Fruit fly (Drosophila melanogaster) whole organism, embryonic: ENCODE results near the gene CG8861.

ENCODE experiments used
- ATbp ChIP-seq: fragments of 200-800 bp; sonication (Bioruptor generic); optimal IDR thresholded peaks from 2 replicates; lab custom pipeline; 2017; ENCODE audit warnings: missing biosample characterization, mild to moderate bottlenecking, missing genetic modification characterization, missing genetic modification reagents
- Ada2b ChIP-seq: fragments of 200-800 bp; sonication (Bioruptor generic); IDR thresholded peaks from 2 replicates; pipeline ENCODE4 v1.3.6; 2022; ENCODE audit warnings: missing biosample characterization, missing genetic modification characterization
- CG10274 ChIP-seq: fragments of 200-800 bp; sonication (Bioruptor generic); optimal IDR thresholded peaks from 3 replicates; lab custom pipeline; 2017; ENCODE audit warnings: missing biosample characterization, mild to moderate bottlenecking, missing genetic modification characterization
- CG10462 ChIP-seq: fragments of 200-800 bp; sonication (Bioruptor generic); optimal IDR thresholded peaks from 2 replicates; lab custom pipeline; 2016; ENCODE audit warnings: missing biosample characterization, missing genetic modification characterization
- CG11560 ChIP-seq: fragments of 200-800 bp; sonication (Bioruptor generic); IDR thresholded peaks from 3 replicates; pipeline ENCODE4 v1.3.6; 2022; ENCODE audit warnings: missing biosample characterization, missing genetic modification characterization
- CG12942 ChIP-seq: fragments of 200-800 bp; sonication (Bioruptor generic); optimal IDR thresholded peaks from 3 replicates; lab custom pipeline; 2016; ENCODE audit warnings: missing biosample characterization, missing genetic modification characterization
- CG15011 ChIP-seq: fragments of 200-800 bp; sonication (Bioruptor generic); optimal IDR thresholded peaks from 3 replicates; lab custom pipeline; 2018; ENCODE audit warnings: missing biosample characterization, mild to moderate bottlenecking, missing genetic modification characterization
- CG15073 ChIP-seq: fragments of 200-800 bp; sonication (Bioruptor generic); optimal IDR thresholded peaks from 2 replicates; lab custom pipeline; 2016; ENCODE audit warnings: missing biosample characterization, missing genetic modification characterization
- CG17359 ChIP-seq: fragments of 200-800 bp; sonication (Bioruptor generic); optimal IDR thresholded peaks from 3 replicates; lab custom pipeline; 2018; ENCODE audit warnings: missing biosample characterization, mild to moderate bottlenecking, missing genetic modification characterization, moderate library complexity
- CG1832 ChIP-seq: fragments of 200-800 bp; sonication (Bioruptor generic); optimal IDR thresholded peaks from 2 replicates; lab custom pipeline; 2017; ENCODE audit warnings: missing biosample characterization, mild to moderate bottlenecking, missing genetic modification characterization, inconsistent platforms
- CG18599 ChIP-seq: fragments of 200-800 bp; sonication (Bioruptor generic); optimal IDR thresholded peaks from 3 replicates; lab custom pipeline; 2017; ENCODE audit warnings: missing biosample characterization, missing genetic modification characterization, mild to moderate bottlenecking, moderate library complexity, missing genetic modification reagents
- CG32772 ChIP-seq: fragments of 200-800 bp; sonication (Bioruptor generic); IDR thresholded peaks from 2 replicates; pipeline ENCODE4 v1.3.6; 2022; ENCODE audit warnings: missing biosample characterization, missing genetic modification characterization
- CG33557 ChIP-seq: fragments of 200-800 bp; sonication (Bioruptor generic); optimal IDR thresholded peaks from 2 replicates; lab custom pipeline; 2019; ENCODE audit warnings: missing biosample characterization, mild to moderate bottlenecking, missing genetic modification characterization, moderate library complexity
- CG34422 ChIP-seq: fragments of 200-800 bp; sonication (Bioruptor generic); IDR thresholded peaks from 3 replicates; pipeline ENCODE4 v1.3.6; 2022; ENCODE audit warnings: missing biosample characterization, missing genetic modification characterization
- CG42726 ChIP-seq: fragments of 200-800 bp; sonication (Bioruptor generic); IDR thresholded peaks from 2 replicates; pipeline ENCODE4 v1.3.6; 2022; ENCODE audit warnings: missing biosample characterization, missing genetic modification characterization; ENCODE audit not compliant: partially characterized antibody
- CG4404 ChIP-seq: fragments of 200-800 bp; sonication (Bioruptor generic); IDR thresholded peaks from 2 replicates; pipeline ENCODE4 v1.3.6; 2022; ENCODE audit warnings: missing biosample characterization, missing genetic modification characterization
- CG6683 ChIP-seq: fragments of 200-800 bp; sonication (Bioruptor generic); optimal IDR thresholded peaks from 2 replicates; lab custom pipeline; 2017; ENCODE audit warnings: missing biosample characterization, mild to moderate bottlenecking, missing genetic modification characterization, missing genetic modification reagents
- CG8290 ChIP-seq, 3 experiments: fragments of 200-800 bp; sonication (Bioruptor generic); optimal IDR thresholded peaks; 2 replicates each; lab custom pipeline; 2016 to 2019; ENCODE audit warnings: missing biosample characterization in 3 of 3, missing genetic modification characterization in 3 of 3, mild to moderate bottlenecking in 2 of 3, moderate library complexity in 1 of 3
- CG8765 ChIP-seq: fragments of 200-800 bp; sonication (Bioruptor generic); IDR thresholded peaks from 2 replicates; pipeline ENCODE4 v1.3.6; 2022; ENCODE audit warnings: missing biosample characterization, missing genetic modification characterization
- CHES-1-like ChIP-seq: fragments of 200-800 bp; sonication (Bioruptor generic); optimal IDR thresholded peaks from 2 replicates; lab custom pipeline; 2016; ENCODE audit warnings: missing biosample characterization, missing genetic modification characterization
- Dll ChIP-seq: fragments of 200-800 bp; sonication (Bioruptor generic); IDR thresholded peaks from 4 replicates; pipeline ENCODE4 v1.3.6; 2022; ENCODE audit warnings: missing biosample characterization, missing genetic modification characterization; ENCODE audit not compliant: partially characterized antibody
- E2f2 ChIP-seq: fragments of 200-800 bp; sonication (Bioruptor generic); IDR thresholded peaks from 2 replicates; pipeline ENCODE4 v1.3.6; 2022; ENCODE audit warnings: missing biosample characterization, missing genetic modification characterization
- H15 ChIP-seq: fragments of 200-800 bp; sonication (Bioruptor generic); IDR thresholded peaks from 3 replicates; pipeline ENCODE4 v1.3.6; 2022; ENCODE audit warnings: missing biosample characterization, missing genetic modification characterization
- Hr51 ChIP-seq, 2 experiments: fragments of 200-800 bp; sonication (Bioruptor generic); optimal IDR thresholded peaks; 2 replicates in 1 of 2; 3 replicates in 1 of 2; lab custom pipeline; 2016 to 2018; ENCODE audit warnings: missing biosample characterization in 2 of 2, missing genetic modification characterization in 2 of 2, mild to moderate bottlenecking in 1 of 2, moderate library complexity in 1 of 2
- Hsf ChIP-seq: fragments of 200-800 bp; sonication (Bioruptor generic); optimal IDR thresholded peaks from 3 replicates; lab custom pipeline; 2016; ENCODE audit warnings: missing biosample characterization, missing genetic modification characterization
- Mrtf ChIP-seq: fragments of 200-800 bp; sonication (Bioruptor generic); IDR thresholded peaks from 3 replicates; pipeline ENCODE4 v1.3.6; 2022; ENCODE audit warnings: missing biosample characterization, missing genetic modification characterization
- Nf-YB ChIP-seq: fragments of 200-800 bp; sonication (Bioruptor generic); optimal IDR thresholded peaks from 3 replicates; lab custom pipeline; 2019; ENCODE audit warnings: missing biosample characterization, mild to moderate bottlenecking, missing genetic modification characterization, moderate library complexity
- Rfx ChIP-seq: fragments of 200-800 bp; sonication (Bioruptor generic); IDR thresholded peaks from 2 replicates; pipeline ENCODE4 v1.3.6; 2022; ENCODE audit warnings: missing biosample characterization, missing genetic modification characterization
- Tbp ChIP-seq: fragments of >200 bp; optimal IDR thresholded peaks from 2 replicates; lab custom pipeline; 2018; ENCODE audit warnings: missing biosample characterization, missing genetic modification characterization
- Usf ChIP-seq: fragments of 200-800 bp; sonication (Bioruptor generic); optimal IDR thresholded peaks from 2 replicates; lab custom pipeline; 2017; ENCODE audit warnings: missing genotype, missing biosample characterization, missing genetic modification characterization
- ab ChIP-seq: fragments of 200-800 bp; sonication (Bioruptor generic); optimal IDR thresholded peaks from 2 replicates; lab custom pipeline; 2016; ENCODE audit warnings: missing biosample characterization, missing genetic modification characterization
- al ChIP-seq: fragments of 200-800 bp; sonication (Bioruptor generic); IDR thresholded peaks from 2 replicates; pipeline ENCODE4 v1.3.6; 2022; ENCODE audit warnings: missing biosample characterization, missing genetic modification characterization
- amos ChIP-seq: fragments of 200-800 bp; sonication (Bioruptor generic); IDR thresholded peaks from 2 replicates; pipeline ENCODE4 v1.3.6; 2022; ENCODE audit warnings: missing biosample characterization, missing genetic modification characterization; ENCODE audit not compliant: partially characterized antibody
- bigmax ChIP-seq: fragments of 200-800 bp; sonication (Bioruptor generic); optimal IDR thresholded peaks from 2 replicates; lab custom pipeline; 2018; ENCODE audit warnings: missing biosample characterization, mild to moderate bottlenecking, missing genetic modification characterization
- da ChIP-seq: fragments of 200-800 bp; sonication (Bioruptor generic); optimal IDR thresholded peaks from 2 replicates; lab custom pipeline; 2016; ENCODE audit warnings: missing biosample characterization, missing genetic modification characterization
- kay ChIP-seq: fragments of 200-800 bp; sonication (Bioruptor generic); optimal IDR thresholded peaks from 2 replicates; lab custom pipeline; 2016; ENCODE audit warnings: missing biosample characterization, missing genetic modification characterization
- mirr ChIP-seq: fragments of 200-800 bp; sonication (Bioruptor generic); optimal IDR thresholded peaks from 3 replicates; lab custom pipeline; 2018; ENCODE audit warnings: missing biosample characterization, mild to moderate bottlenecking, missing genetic modification characterization
- nerfin-1 ChIP-seq: fragments of 200-800 bp; sonication (Bioruptor generic); optimal IDR thresholded peaks from 3 replicates; lab custom pipeline; 2019; ENCODE audit warnings: missing biosample characterization, mild to moderate bottlenecking, missing genetic modification characterization, moderate library complexity
- p53 ChIP-seq: fragments of 200-800 bp; sonication (Bioruptor generic); optimal IDR thresholded peaks from 2 replicates; lab custom pipeline; 2016; ENCODE audit warnings: missing biosample characterization, missing genetic modification characterization
- pfk ChIP-seq: fragments of 200-800 bp; sonication (Bioruptor generic); optimal IDR thresholded peaks from 2 replicates; lab custom pipeline; 2018; ENCODE audit warnings: missing biosample characterization, mild to moderate bottlenecking, missing genetic modification characterization, moderate library complexity
- phol ChIP-seq: fragments of 200-800 bp; sonication (Bioruptor generic); optimal IDR thresholded peaks from 3 replicates; lab custom pipeline; 2018; ENCODE audit warnings: missing biosample characterization, mild to moderate bottlenecking, missing genetic modification characterization, moderate library complexity
- ro ChIP-seq: fragments of 200-800 bp; sonication (Bioruptor generic); IDR thresholded peaks from 2 replicates; pipeline ENCODE4 v1.3.6; 2022; ENCODE audit warnings: missing biosample characterization, missing genetic modification characterization
- so ChIP-seq: fragments of 200-800 bp; sonication (Bioruptor generic); IDR thresholded peaks from 3 replicates; pipeline ENCODE4 v1.3.6; 2022; ENCODE audit warnings: missing biosample characterization, missing genetic modification characterization
- stc ChIP-seq: fragments of 200-800 bp; sonication (Bioruptor generic); IDR thresholded peaks from 2 replicates; pipeline ENCODE4 v1.3.6; 2022; ENCODE audit warnings: missing biosample characterization, missing genetic modification characterization
- yki ChIP-seq: fragments of >200 bp; optimal IDR thresholded peaks from 3 replicates; lab custom pipeline; 2018
- zf30C ChIP-seq: fragments of 200-800 bp; sonication (Bioruptor generic); optimal IDR thresholded peaks from 3 replicates; lab custom pipeline; 2018; ENCODE audit warnings: missing biosample characterization, mild to moderate bottlenecking, missing genetic modification characterization

CG8861 gene

DNA sequence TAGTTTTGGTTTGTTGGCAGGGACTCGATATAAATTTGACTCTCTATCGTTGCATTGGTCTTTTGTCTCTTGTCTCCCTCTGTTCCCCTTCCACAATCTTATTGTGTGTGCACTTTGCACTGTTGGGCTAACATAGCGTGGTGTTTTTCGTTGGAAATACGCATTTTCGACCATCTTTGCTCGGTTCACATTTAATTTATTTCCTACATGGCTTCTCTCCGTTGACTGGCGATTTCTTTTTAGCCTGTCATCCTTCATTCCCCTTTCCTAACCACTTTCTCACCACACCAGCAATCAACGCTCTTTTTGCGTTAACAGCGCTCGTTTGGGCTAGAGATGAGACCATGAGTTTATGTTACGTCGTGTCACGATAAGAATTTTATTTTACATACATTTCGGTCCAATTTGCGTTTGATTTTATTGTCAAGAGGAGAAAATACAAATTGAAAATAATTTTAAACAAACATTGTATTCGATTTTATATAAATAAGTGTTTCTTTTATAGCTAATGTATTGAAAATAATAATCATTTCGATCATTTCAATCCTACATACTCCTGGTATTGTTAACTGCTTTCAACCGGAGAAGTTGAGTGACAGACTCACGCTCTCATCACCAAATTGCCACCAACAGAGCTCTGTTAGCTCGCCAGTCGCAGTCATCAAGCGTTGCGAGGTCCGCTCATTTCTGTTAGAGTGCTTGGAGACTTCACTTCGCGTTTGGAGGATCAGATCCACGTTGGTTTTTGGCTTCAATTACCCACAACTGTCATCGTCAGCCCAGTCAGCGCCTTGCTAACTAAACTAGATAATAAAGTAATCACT is 13.1 kb upstream of the CG8861 start (continued):
- TF ChIP-seq CG8765 (GFP tag; lab: Robert Waterston, UW) (peak; percentile 41; the same call in 1 of the 2 replicates), CG6683 (GFP tag; lab: Kevin White, UChicago) (peak; percentile 65), CG1832 (GFP tag; lab: Kevin White, UChicago) (no peak), so (GFP tag; lab: Robert Waterston, UW) (peak; percentile 48; the same call in 1 of the 3 replicates), Mrtf (peak; percentile 58; the same call in 1 of the 3 replicates), ro (GFP tag; lab: Robert Waterston, UW) (no peak), CG34422 (GFP tag; lab: Robert Waterston, UW) (peak; percentile 55; the same call in 2 of the 3 replicates), Hr51 (GFP tag; optimal IDR thresholded peaks at IDR 0.05; lab: Kevin White, UChicago) (peak; percentile 60 to 86), CG12942 (peak; percentile 60), bigmax (GFP tag; lab: Kevin White, UChicago) (no peak), Hsf (peak; percentile 70), CG33557 (GFP tag; lab: Kevin White, UChicago) (peak; percentile 77), zf30C (GFP tag; lab: Kevin White, UChicago) (no peak), CHES-1-like (GFP tag; lab: Kevin White, UChicago) (peak; percentile 35), CG11560 (no peak), Usf (GFP tag; lab: Kevin White, UChicago) (peak; percentile 28), CG8290 (GFP tag; optimal IDR thresholded peaks at IDR 0.05; lab: Kevin White, UChicago) (peak; percentile 51), CG8290 (tag; optimal IDR thresholded peaks at IDR 0.05; lab: Kevin White, UChicago) (peak; percentile 78 to 79), pfk (GFP tag; lab: Kevin White, UChicago) (peak; percentile 41), ATbp (GFP tag; lab: Kevin White, UChicago) (peak; percentile 53), amos (GFP tag; lab: Robert Waterston, UW) (peak; percentile 82; the same call in 1 of the 2 replicates), al (GFP tag; lab: Robert Waterston, UW) (peak; percentile 29; the same call in 1 of the 2 replicates), p53 (GFP tag; lab: Kevin White, UChicago) (no peak), CG10462 (GFP tag; lab: Kevin White, UChicago) (no peak), mirr (GFP tag; lab: Kevin White, UChicago) (peak; percentile 88), kay (GFP tag; lab: Kevin White, UChicago) (peak; percentile 66), yki (lab: Kevin White, UChicago) (no peak), E2f2 (GFP tag; lab: Robert Waterston, UW) (peak; percentile 35; the same call in 1 of the 2 replicates), stc (peak; percentile 56; the same call in 1 of the 2 replicates), CG42726 (GFP tag; lab: Robert Waterston, UW) (peak; percentile 63; the same call in 1 of the 2 replicates), CG10274 (GFP tag; lab: Kevin White, UChicago) (no peak), nerfin-1 (peak; percentile 75), Ada2b (peak; percentile 60), CG15073 (GFP tag; lab: Kevin White, UChicago) (no peak), ab (no peak), CG15011 (GFP tag; lab: Kevin White, UChicago) (peak; percentile 81), CG32772 (0 out of 2 replicates have a peak, but pooled peaks have one; percentile 36), Tbp (GFP tag; lab: Kevin White, UChicago) (peak; percentile 72), CG18599 (GFP tag; lab: Kevin White, UChicago) (peak; percentile 89), Rfx (peak; percentile 87), CG17359 (peak; percentile 72), H15 (GFP tag; lab: Robert Waterston, UW) (0 out of 3 replicates have a peak, but pooled peaks have one; percentile 35), da (GFP tag; lab: Kevin White, UChicago) (peak; percentile 1), Dll (GFP tag; lab: Robert Waterston, UW) (peak; percentile 97), CG4404 (no peak), phol (tag; lab: Kevin White, UChicago) (peak; percentile 44), Nf-YB (GFP tag; lab: Kevin White, UChicago) (peak; percentile 66)
